Worm (Caenorhabditis elegans) whole organism, L4 larva: ENCODE results near the gene F22F7.3.

Experiments
- ceh-82 ChIP-seq: sonication (generic microtip); optimal IDR thresholded peaks from 2 replicates; lab custom pipeline; 2017; ENCODE audit warnings: missing biosample characterization, missing genetic modification characterization
- gei-8 ChIP-seq: fragments of 200-800 bp; sonication (Bioruptor generic); optimal IDR thresholded peaks from 2 replicates; lab custom pipeline; 2018; ENCODE audit warnings: mild to moderate bottlenecking, missing genetic modification characterization, missing compliant biosample characterization
- mes-2 ChIP-seq: sonication (generic microtip); optimal IDR thresholded peaks from 2 replicates; lab custom pipeline; 2016; ENCODE audit warnings: missing genotype, mild to moderate bottlenecking, missing genetic modification characterization, missing compliant biosample characterization; ENCODE audit not compliant: poor library complexity, severe bottlenecking
- nhr-11 ChIP-seq: fragments of 150-350 bp; optimal IDR thresholded peaks from 2 replicates; lab custom pipeline; 2014; ENCODE audit warnings: missing biosample characterization, missing genetic modification characterization
- php-3 ChIP-seq: fragments of 200-800 bp; sonication (Bioruptor generic); IDR thresholded peaks from 2 replicates; pipeline ENCODE4 v1.3.6; 2022; ENCODE audit warnings: missing genetic modification reagents, missing genetic modification characterization, missing compliant biosample characterization
- sdz-12 ChIP-seq: fragments of 200-800 bp; sonication (Bioruptor generic); optimal IDR thresholded peaks from 2 replicates; lab custom pipeline; 2018; ENCODE audit warnings: mild to moderate bottlenecking, missing genetic modification characterization, missing compliant biosample characterization

- no peak for TF ChIP-seq sdz-12 (GFP tag; lab: Kevin White, UChicago)
- TF ChIP-seq php-3 = no peak
- TF ChIP-seq nhr-11 (tag; lab: Kevin White, UChicago) = no peak
- no peak for TF ChIP-seq gei-8 (GFP tag; lab: Kevin White, UChicago)
- no peak for TF ChIP-seq ceh-82
- no peak for TF ChIP-seq mes-2 (tag; lab: Kevin White, UChicago)
Observed at ce11 chrV:2126554-2126953, 16.1 kb downstream of the F22F7.3 start.
